Worm (Caenorhabditis elegans) whole organism, L4 larva: ENCODE measurements around the gene lys-2.

Source experiments
- D1046.2 ChIP-seq: fragments of 200-800 bp; sonication (Bioruptor generic); IDR thresholded peaks from 2 replicates; pipeline ENCODE4 v1.3.6; 2022; ENCODE audit warnings: missing genetic modification characterization, missing compliant biosample characterization
- F49E8.2 ChIP-seq: sonication (generic microtip); optimal IDR thresholded peaks from 2 replicates; lab custom pipeline; 2016; ENCODE audit warnings: missing compliant biosample characterization, mild to moderate bottlenecking, missing genetic modification characterization, borderline replicate concordance
- Y5F2A.4 ChIP-seq: fragments of 200-800 bp; sonication (Bioruptor generic); optimal IDR thresholded peaks from 2 replicates; lab custom pipeline; 2018; ENCODE audit warnings: mild to moderate bottlenecking, missing genetic modification characterization, missing compliant biosample characterization
- Y75B8A.6 ChIP-seq: fragments of 200-800 bp; sonication (Bioruptor generic); IDR thresholded peaks from 2 replicates; pipeline ENCODE4 v1.3.6; 2022; ENCODE audit warnings: missing genetic modification reagents, missing genetic modification characterization, missing compliant biosample characterization
- aly-2 ChIP-seq: sonication (generic microtip); optimal IDR thresholded peaks from 2 replicates; lab custom pipeline; 2018; ENCODE audit warnings: missing biosample characterization, missing genetic modification characterization
- arid-1 ChIP-seq: fragments of 200-800 bp; sonication (Bioruptor generic); conservative IDR thresholded peaks from 2 replicates; pipeline ENCODE4 v1.3.6; 2022; ENCODE audit warnings: missing genetic modification reagents, missing genetic modification characterization, missing compliant biosample characterization
- ceh-20 ChIP-seq: fragments of 200-800 bp; sonication (Bioruptor generic); IDR thresholded peaks from 2 replicates; pipeline ENCODE4 v1.3.6; 2022; ENCODE audit warnings: missing genetic modification reagents, missing genetic modification characterization, missing compliant biosample characterization
- ceh-44 ChIP-seq: fragments of 200-800 bp; sonication (Bioruptor generic); IDR thresholded peaks from 2 replicates; pipeline ENCODE4 v1.3.6; 2022; ENCODE audit warnings: missing genetic modification reagents, missing genetic modification characterization, missing compliant biosample characterization
- ces-1 ChIP-seq: fragments of 150-350 bp; sonication (generic microtip); optimal IDR thresholded peaks from 4 replicates; lab custom pipeline; 2014; ENCODE audit warnings: missing biosample characterization, missing genetic modification reagents, missing genetic modification characterization
- cey-2 ChIP-seq: sonication (generic microtip); optimal IDR thresholded peaks from 3 replicates; lab custom pipeline; 2017; ENCODE audit warnings: missing genetic modification characterization, mild to moderate bottlenecking, missing compliant biosample characterization, antibody characterized with exemption, borderline replicate concordance; ENCODE audit not compliant: insufficient read depth
- ctbp-1 ChIP-seq: fragments of 200-800 bp; sonication (Bioruptor generic); IDR thresholded peaks from 2 replicates; pipeline ENCODE4 v1.3.6; 2022; ENCODE audit warnings: missing genetic modification reagents, missing genetic modification characterization, missing compliant biosample characterization
- daf-16 ChIP-seq, 3 experiments: sonication (generic microtip); optimal IDR thresholded peaks; 2 replicates each; lab custom pipeline; 2016 to 2017; ENCODE audit warnings: missing genetic modification characterization in 3 of 3, missing genetic modification reagents in 3 of 3, mild to moderate bottlenecking in 2 of 3, missing compliant biosample characterization in 2 of 3, missing biosample characterization in 1 of 3, moderate library complexity in 1 of 3
- dmd-6 ChIP-seq: fragments of 200-800 bp; sonication (Bioruptor generic); IDR thresholded peaks from 2 replicates; pipeline ENCODE4 v1.3.6; 2022; ENCODE audit warnings: missing genetic modification reagents, missing genetic modification characterization, missing compliant biosample characterization
- dmd-8 ChIP-seq: fragments of 200-800 bp; sonication (Bioruptor generic); IDR thresholded peaks from 2 replicates; pipeline ENCODE4 v1.3.6; 2022; ENCODE audit warnings: missing genetic modification characterization, missing compliant biosample characterization
- dmd-9 ChIP-seq: fragments of 200-800 bp; sonication (Bioruptor generic); IDR thresholded peaks from 2 replicates; pipeline ENCODE4 v1.3.6; 2022; ENCODE audit warnings: missing genetic modification reagents, missing genetic modification characterization, missing compliant biosample characterization
- dpl-1 ChIP-seq: fragments of 150-350 bp; optimal IDR thresholded peaks from 2 replicates; lab custom pipeline; 2014; ENCODE audit warnings: missing biosample characterization, missing genetic modification reagents, missing genetic modification characterization
- dve-1 ChIP-seq: sonication (generic microtip); optimal IDR thresholded peaks from 2 replicates; lab custom pipeline; 2017; ENCODE audit warnings: antibody characterized with exemption, mild to moderate bottlenecking, missing genetic modification characterization, missing compliant biosample characterization; ENCODE audit not compliant: insufficient read depth
- egl-27 ChIP-seq: sonication (generic microtip); optimal IDR thresholded peaks from 3 replicates; lab custom pipeline; 2017; ENCODE audit warnings: missing biosample characterization, missing genetic modification reagents, missing genetic modification characterization
- hif-1 ChIP-seq, 2 experiments: sonication (generic microtip); optimal IDR thresholded peaks; 2 replicates each; lab custom pipeline; 2016 to 2017; ENCODE audit warnings: missing compliant biosample characterization in 2 of 2, missing genetic modification characterization in 2 of 2, missing genetic modification reagents in 2 of 2, missing genotype in 2 of 2, mild to moderate bottlenecking in 1 of 2
- hlh-11 ChIP-seq: fragments of 200-800 bp; sonication (Bioruptor generic); optimal IDR thresholded peaks from 2 replicates; lab custom pipeline; 2018; ENCODE audit warnings: mild to moderate bottlenecking, missing genetic modification characterization, missing compliant biosample characterization
- hlh-30 ChIP-seq: sonication (generic microtip); optimal IDR thresholded peaks from 2 replicates; lab custom pipeline; 2017; ENCODE audit warnings: antibody characterized with exemption, mild to moderate bottlenecking, missing genetic modification characterization, missing compliant biosample characterization; ENCODE audit not compliant: insufficient read depth
- jun-1 ChIP-seq: fragments of 150-350 bp; optimal IDR thresholded peaks from 2 replicates; lab custom pipeline; 2014; ENCODE audit warnings: missing biosample characterization, missing genetic modification reagents, missing genetic modification characterization
- lin-1 ChIP-seq: fragments of 200-800 bp; sonication (Bioruptor generic); IDR thresholded peaks from 2 replicates; pipeline ENCODE4 v1.3.6; 2022; ENCODE audit warnings: missing genetic modification reagents, missing genetic modification characterization, missing compliant biosample characterization
- lin-13 ChIP-seq: fragments of 150-350 bp; optimal IDR thresholded peaks from 2 replicates; lab custom pipeline; 2014; ENCODE audit warnings: missing biosample characterization, missing genetic modification reagents, missing genetic modification characterization
- lin-15B ChIP-seq: fragments of 150-350 bp; sonication (generic microtip); optimal IDR thresholded peaks from 3 replicates; lab custom pipeline; 2014; ENCODE audit warnings: missing biosample characterization, missing genetic modification characterization
- lin-38 ChIP-seq: fragments of 200-800 bp; sonication (Bioruptor generic); IDR thresholded peaks from 2 replicates; pipeline ENCODE4 v1.3.6; 2022; ENCODE audit warnings: missing genetic modification reagents, missing genetic modification characterization, missing compliant biosample characterization
- lin-39 ChIP-seq: fragments of 150-350 bp; optimal IDR thresholded peaks from 2 replicates; lab custom pipeline; 2014; ENCODE audit warnings: missing biosample characterization, missing genetic modification reagents, missing genetic modification characterization
- lsy-2 ChIP-seq, 2 experiments: fragments of 150-350 bp in 1 of 2; sonication (generic microtip) in 1 of 2; optimal IDR thresholded peaks; 2 replicates each; lab custom pipeline; 2014 to 2017; ENCODE audit warnings: missing biosample characterization in 2 of 2, missing genetic modification characterization in 2 of 2
- madf-5 ChIP-seq, 2 experiments: fragments of 200-800 bp; sonication (Bioruptor generic); IDR thresholded peaks; 2 replicates each; pipeline ENCODE4 v1.3.6; 2022; ENCODE audit warnings: missing compliant biosample characterization in 2 of 2, missing genetic modification characterization in 2 of 2
- mdl-1 ChIP-seq, 2 experiments: fragments of 150-350 bp in 1 of 2; sonication (generic microtip) in 1 of 2; optimal IDR thresholded peaks; 2 replicates each; lab custom pipeline; 2014 to 2017; ENCODE audit warnings: missing biosample characterization in 2 of 2, missing genetic modification characterization in 2 of 2
- mxl-2 ChIP-seq: fragments of 200-800 bp; sonication (Bioruptor generic); conservative IDR thresholded peaks from 2 replicates; pipeline ENCODE4 v1.3.6; 2022; ENCODE audit warnings: missing genetic modification reagents, missing genetic modification characterization, missing compliant biosample characterization
- nhr-28 ChIP-seq: fragments of 150-350 bp; optimal IDR thresholded peaks from 2 replicates; lab custom pipeline; 2014; ENCODE audit warnings: missing biosample characterization, missing genetic modification characterization
- nhr-41 ChIP-seq: fragments of 200-800 bp; sonication (Bioruptor generic); IDR thresholded peaks from 2 replicates; pipeline ENCODE4 v1.3.6; 2022; ENCODE audit warnings: missing genetic modification reagents, missing genetic modification characterization, missing compliant biosample characterization
- nhr-76 ChIP-seq: fragments of 150-350 bp; optimal IDR thresholded peaks from 2 replicates; lab custom pipeline; 2014; ENCODE audit warnings: missing biosample characterization, missing genetic modification characterization
- nhr-77 ChIP-seq: fragments of 150-350 bp; optimal IDR thresholded peaks from 2 replicates; lab custom pipeline; 2014; ENCODE audit warnings: missing biosample characterization, missing genetic modification characterization
- pqm-1 ChIP-seq: sonication (generic microtip); optimal IDR thresholded peaks from 2 replicates; lab custom pipeline; 2017; ENCODE audit warnings: missing biosample characterization, missing genetic modification characterization
- saeg-2 ChIP-seq: fragments of 200-800 bp; sonication (Bioruptor generic); IDR thresholded peaks from 2 replicates; pipeline ENCODE4 v1.3.6; 2022; ENCODE audit warnings: missing genetic modification reagents, missing genetic modification characterization, missing compliant biosample characterization
- snpc-1.2 ChIP-seq: fragments of 200-800 bp; sonication (Bioruptor generic); IDR thresholded peaks from 2 replicates; pipeline ENCODE4 v1.3.6; 2022; ENCODE audit warnings: missing genetic modification reagents, missing genetic modification characterization, missing compliant biosample characterization
- spr-1 ChIP-seq: sonication (generic microtip); optimal IDR thresholded peaks from 2 replicates; lab custom pipeline; 2016; ENCODE audit warnings: mild to moderate bottlenecking, missing genetic modification characterization, missing compliant biosample characterization
- tag-97 ChIP-seq: fragments of 200-800 bp; sonication (Bioruptor generic); IDR thresholded peaks from 2 replicates; pipeline ENCODE4 v1.3.6; 2022; ENCODE audit warnings: missing genetic modification characterization, missing compliant biosample characterization
- unc-130 ChIP-seq: sonication (generic microtip); optimal IDR thresholded peaks from 2 replicates; lab custom pipeline; 2016; ENCODE audit warnings: missing genetic modification reagents, missing genetic modification characterization, missing compliant biosample characterization
- zfp-2 ChIP-seq: sonication (generic microtip); optimal IDR thresholded peaks from 2 replicates; lab custom pipeline; 2016; ENCODE audit warnings: mild to moderate bottlenecking, missing genetic modification characterization, missing compliant biosample characterization
- zip-2 ChIP-seq: fragments of 150-350 bp; optimal IDR thresholded peaks from 2 replicates; lab custom pipeline; 2014; ENCODE audit warnings: missing biosample characterization, missing genetic modification characterization

Gene lys-2

ce11 chrV:10280112-10280511 lies 1.2 kb downstream of the lys-2 start (continued):
- TF ChIP-seq F49E8.2 (no peak), arid-1 (GFP tag; lab: Robert Waterston, UW) (no peak), nhr-28 (tag; lab: Kevin White, UChicago) (peak; percentile 70), mxl-2 (no peak), jun-1 (tag; lab: Kevin White, UChicago) (no peak), saeg-2 (no peak), dmd-6 (GFP tag; lab: Robert Waterston, UW) (peak; percentile 63), lin-38 (no peak), Y75B8A.6 (GFP tag; lab: Robert Waterston, UW) (no peak), nhr-41 (GFP tag; lab: Robert Waterston, UW) (no peak), mdl-1 (tag; optimal IDR thresholded peaks at IDR 0.05; lab: Kevin White, UChicago) (no peak), lin-39 (tag; lab: Kevin White, UChicago) (no peak), dmd-8 (GFP tag; lab: Robert Waterston, UW) (no peak), ceh-20 (GFP tag; lab: Robert Waterston, UW) (no peak), egl-27 (tag; lab: Kevin White, UChicago) (no peak), zfp-2 (tag; lab: Kevin White, UChicago) (no peak), lin-15B (tag; lab: Kevin White, UChicago) (no peak), hif-1 (tag; optimal IDR thresholded peaks at IDR 0.05; lab: Kevin White, UChicago) (peak in 1 of 2 experiments; percentile 18), Y5F2A.4 (GFP tag; lab: Kevin White, UChicago) (no peak), D1046.2 (GFP tag; lab: Robert Waterston, UW) (no peak), ces-1 (GFP tag; lab: Kevin White, UChicago) (no peak), zip-2 (tag; lab: Kevin White, UChicago) (no peak)

ce11 chrV:10277579-10277978 lies 3.7 kb downstream of the lys-2 start, which contains the start of gene lys-1:
TSS of gene lys-1 (plus strand) at chrV:10277904.
- TF ChIP-seq lin-38 (no peak), zfp-2 (tag; lab: Kevin White, UChicago) (no peak), dpl-1 (GFP tag; lab: Kevin White, UChicago) (no peak), nhr-77 (peak; percentile 8), lin-13 (GFP tag; lab: Kevin White, UChicago) (no peak), dmd-9 (GFP tag; lab: Robert Waterston, UW) (no peak), hlh-30 (tag; lab: Kevin White, UChicago) (no peak), ctbp-1 (GFP tag; lab: Robert Waterston, UW) (no peak), dmd-6 (GFP tag; lab: Robert Waterston, UW) (peak; percentile 55), nhr-28 (tag; lab: Kevin White, UChicago) (peak; percentile 68), lsy-2 (tag; optimal IDR thresholded peaks at IDR 0.05; lab: Kevin White, UChicago) (no peak), daf-16 (GFP tag; optimal IDR thresholded peaks at IDR 0.05; lab: Kevin White, UChicago) (no peak), daf-16 (tag; optimal IDR thresholded peaks at IDR 0.05; lab: Kevin White, UChicago) (peak; percentile 60), hlh-11 (tag; lab: Kevin White, UChicago) (peak; percentile 48), pqm-1 (tag; lab: Kevin White, UChicago) (peak; percentile 92), nhr-76 (tag; lab: Kevin White, UChicago) (no peak), aly-2 (tag; lab: Kevin White, UChicago) (no peak), cey-2 (tag; lab: Kevin White, UChicago) (no peak), spr-1 (tag; lab: Kevin White, UChicago) (no peak), ceh-44 (GFP tag; lab: Robert Waterston, UW) (no peak), snpc-1.2 (GFP tag; lab: Robert Waterston, UW) (no peak), unc-130 (GFP tag; lab: Kevin White, UChicago) (no peak), dve-1 (tag; lab: Kevin White, UChicago) (peak; percentile 24), tag-97 (GFP tag; lab: Robert Waterston, UW) (no peak), nhr-41 (GFP tag; lab: Robert Waterston, UW) (no peak), saeg-2 (no peak), madf-5 (GFP tag; IDR thresholded peaks at IDR 0.05; lab: Robert Waterston, UW) (no peak), lin-1 (GFP tag; lab: Robert Waterston, UW) (no peak), dmd-8 (GFP tag; lab: Robert Waterston, UW) (no peak)
